Worm (Caenorhabditis elegans) whole organism, L3 larva: ENCODE data around the gene F20D6.15.

Experiments used
- aly-2 ChIP-seq: fragments of 150-350 bp; optimal IDR thresholded peaks from 2 replicates; lab custom pipeline; 2014; ENCODE audit warnings: missing biosample characterization, missing genetic modification characterization
- ama-1 ChIP-seq: fragments of 150-350 bp; optimal IDR thresholded peaks from 2 replicates; lab custom pipeline; 2018
- egl-27 ChIP-seq: sonication (generic microtip); optimal IDR thresholded peaks from 4 replicates; lab custom pipeline; 2017; ENCODE audit warnings: missing biosample characterization, missing genetic modification reagents, missing genetic modification characterization
- lin-15B ChIP-seq: fragments of 150-350 bp; optimal IDR thresholded peaks from 2 replicates; lab custom pipeline; 2014; ENCODE audit warnings: missing biosample characterization, missing genetic modification characterization
- mdl-1 ChIP-seq: fragments of 150-350 bp; optimal IDR thresholded peaks from 2 replicates; lab custom pipeline; 2014; ENCODE audit warnings: missing biosample characterization, missing genetic modification characterization
- nfya-1 ChIP-seq: sonication (generic microtip); optimal IDR thresholded peaks from 2 replicates; lab custom pipeline; 2017; ENCODE audit warnings: missing genetic modification characterization, mild to moderate bottlenecking, missing compliant biosample characterization, antibody characterized with exemption, moderate library complexity; ENCODE audit not compliant: insufficient read depth
- nhr-11 ChIP-seq: fragments of 150-350 bp; optimal IDR thresholded peaks from 2 replicates; lab custom pipeline; 2014; ENCODE audit warnings: missing biosample characterization, missing genetic modification characterization
- nhr-23 ChIP-seq: fragments of 150-350 bp; optimal IDR thresholded peaks from 2 replicates; lab custom pipeline; 2014; ENCODE audit warnings: missing biosample characterization, missing genetic modification reagents, missing genetic modification characterization
- nhr-77 ChIP-seq: fragments of 150-350 bp; optimal IDR thresholded peaks from 2 replicates; lab custom pipeline; 2014; ENCODE audit warnings: missing biosample characterization, missing genetic modification characterization
- snpc-4 ChIP-seq: fragments of 150-350 bp; optimal IDR thresholded peaks from 2 replicates; lab custom pipeline; 2014; ENCODE audit warnings: missing biosample characterization, missing genetic modification characterization
- unc-62 ChIP-seq: fragments of 150-350 bp; sonication (generic microtip); optimal IDR thresholded peaks from 4 replicates; lab custom pipeline; 2014; ENCODE audit warnings: missing biosample characterization, missing genetic modification reagents, missing genetic modification characterization
- ztf-11 ChIP-seq: fragments of 150-350 bp; optimal IDR thresholded peaks from 2 replicates; lab custom pipeline; 2014; ENCODE audit warnings: missing biosample characterization, missing genetic modification characterization

DNA sequence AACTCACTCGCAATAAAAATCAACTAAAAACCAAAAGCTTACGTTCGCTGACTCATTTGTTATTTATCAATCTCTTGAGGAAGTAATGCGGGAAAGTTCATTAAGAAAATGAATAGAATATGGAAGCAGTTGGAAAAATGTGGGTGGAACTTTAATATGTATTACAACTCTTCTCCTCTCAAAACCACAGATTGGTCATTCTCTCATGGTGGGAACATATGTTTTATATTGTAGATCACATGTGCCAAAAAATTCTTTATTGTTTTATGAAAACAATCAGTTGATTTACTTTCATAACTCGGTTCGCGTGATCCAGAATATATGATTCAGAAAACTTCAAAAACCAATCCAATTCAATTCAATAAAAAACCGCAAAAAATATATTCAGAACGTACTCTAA, 16.6 kb downstream of the F20D6.15 start:
- TF ChIP-seq nhr-11 (tag; lab: Kevin White, UChicago): no peak
- no peak for TF ChIP-seq lin-15B (tag; lab: Kevin White, UChicago)
- no peak for TF ChIP-seq unc-62 (GFP tag; lab: Kevin White, UChicago)
- no peak for TF ChIP-seq aly-2
- TF ChIP-seq nhr-77: no peak
- no peak for TF ChIP-seq nhr-23
- no peak for TF ChIP-seq snpc-4
- TF ChIP-seq egl-27 (tag; lab: Kevin White, UChicago): no peak
- TF ChIP-seq ama-1 (lab: Kevin White, UChicago): no peak
- TF ChIP-seq mdl-1 (tag; lab: Kevin White, UChicago): no peak
- TF ChIP-seq ztf-11 (tag; lab: Kevin White, UChicago): no peak
- no peak for TF ChIP-seq nfya-1
